Worm (Caenorhabditis elegans) whole organism, L3 larva: Measurements from ENCODE around the gene B0336.12.

Experiments used
- ZK546.5 ChIP-seq: sonication (generic microtip); optimal IDR thresholded peaks from 2 replicates; lab custom pipeline; 2017; ENCODE audit warnings: missing biosample characterization, missing genetic modification characterization
- ceh-9 ChIP-seq: sonication (generic microtip); optimal IDR thresholded peaks from 2 replicates; lab custom pipeline; 2018; ENCODE audit warnings: missing biosample characterization, missing genetic modification characterization
- egl-27 ChIP-seq: sonication (generic microtip); optimal IDR thresholded peaks from 4 replicates; lab custom pipeline; 2017; ENCODE audit warnings: missing biosample characterization, missing genetic modification reagents, missing genetic modification characterization
- nhr-237 ChIP-seq: fragments of 150-350 bp; optimal IDR thresholded peaks from 2 replicates; lab custom pipeline; 2014; ENCODE audit warnings: missing biosample characterization, missing genetic modification characterization
- nhr-43 ChIP-seq: sonication (generic microtip); optimal IDR thresholded peaks from 2 replicates; lab custom pipeline; 2016; ENCODE audit warnings: mild to moderate bottlenecking, missing genetic modification characterization, missing compliant biosample characterization; ENCODE audit not compliant: poor library complexity, severe bottlenecking
- nhr-77 ChIP-seq: fragments of 150-350 bp; optimal IDR thresholded peaks from 2 replicates; lab custom pipeline; 2014; ENCODE audit warnings: missing biosample characterization, missing genetic modification characterization
- skn-1 ChIP-seq: fragments of 150-350 bp; optimal IDR thresholded peaks from 2 replicates; lab custom pipeline; 2014; ENCODE audit warnings: missing biosample characterization, missing genetic modification characterization
- snpc-4 ChIP-seq: fragments of 150-350 bp; optimal IDR thresholded peaks from 2 replicates; lab custom pipeline; 2014; ENCODE audit warnings: missing biosample characterization, missing genetic modification characterization
- unc-39 ChIP-seq: sonication (generic microtip); optimal IDR thresholded peaks from 4 replicates; lab custom pipeline; 2017; ENCODE audit warnings: missing biosample characterization, missing genetic modification characterization
- unc-62 ChIP-seq: fragments of 150-350 bp; sonication (generic microtip); optimal IDR thresholded peaks from 4 replicates; lab custom pipeline; 2014; ENCODE audit warnings: missing biosample characterization, missing genetic modification reagents, missing genetic modification characterization
- zag-1 ChIP-seq: fragments of 150-350 bp; optimal IDR thresholded peaks from 2 replicates; lab custom pipeline; 2014; ENCODE audit warnings: missing biosample characterization, missing genetic modification characterization

DNA sequence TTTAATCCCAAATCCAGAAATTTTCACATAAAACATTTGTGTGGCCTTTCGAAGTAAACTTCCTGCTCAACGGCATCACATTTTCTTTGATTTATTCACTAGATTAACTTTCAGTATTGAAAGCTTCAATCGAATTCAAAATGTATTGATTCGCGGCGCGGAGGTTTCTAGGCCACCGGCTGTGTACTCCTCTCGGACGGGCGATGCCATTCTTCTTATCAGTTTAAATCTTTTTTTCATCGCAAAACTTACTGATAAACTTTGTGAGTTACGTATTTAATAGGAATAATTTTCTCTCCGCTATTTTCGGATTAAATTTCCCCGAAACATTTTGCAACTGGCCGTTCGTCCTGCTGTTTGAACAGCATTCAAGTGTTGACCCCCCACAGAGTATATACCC, 11.9 kb upstream of the B0336.12 start:
- TF ChIP-seq skn-1 (tag; lab: Kevin White, UChicago) (no peak), egl-27 (tag; lab: Kevin White, UChicago) (no peak), nhr-43 (tag; lab: Kevin White, UChicago) (peak; percentile 90), snpc-4 (tag; lab: Kevin White, UChicago) (peak; percentile 85), nhr-77 (no peak), nhr-237 (tag; lab: Kevin White, UChicago) (no peak), zag-1 (tag; lab: Kevin White, UChicago) (no peak), ZK546.5 (tag; lab: Kevin White, UChicago) (no peak), ceh-9 (tag; lab: Kevin White, UChicago) (no peak), unc-39 (tag; lab: Kevin White, UChicago) (no peak), unc-62 (GFP tag; lab: Kevin White, UChicago) (no peak)
